Fruit fly (Drosophila melanogaster): ENCODE data around the gene Meltrin.

DNA sequence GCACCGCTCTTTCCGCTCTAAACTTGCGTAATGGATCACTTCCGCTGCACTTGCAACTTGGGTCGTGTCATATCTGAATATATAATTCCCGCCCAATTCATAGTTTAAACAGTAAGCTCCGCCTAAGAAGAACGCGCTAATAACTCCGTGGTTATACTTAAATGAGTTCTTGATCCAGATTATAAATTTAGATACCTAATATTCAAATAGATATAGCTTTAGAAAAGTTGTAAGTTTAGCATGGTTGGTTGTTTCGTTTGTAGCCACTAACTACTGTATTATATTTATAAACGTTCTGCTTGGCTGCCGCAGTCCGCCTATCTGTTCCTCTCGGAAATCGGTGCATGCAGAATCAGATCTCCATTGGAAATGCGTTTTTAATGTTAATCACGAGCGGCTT lies 45.8 kb upstream of the Meltrin start:
- TF ChIP-seq lola (GFP tag; optimal IDR thresholded peaks at IDR 0.05) (no peak), N (GFP tag; optimal IDR thresholded peaks at IDR 0.05) (no peak), fru (GFP tag; optimal IDR thresholded peaks at IDR 0.05) (peak; percentile 60), CrebA (GFP tag; optimal IDR thresholded peaks at IDR 0.05; ENCODE audit: borderline replicate concordance) (no peak), ey (GFP tag; optimal IDR thresholded peaks at IDR 0.05) (peak; percentile 39)
